Fruit fly (Drosophila melanogaster) Kc167 (cell line): ENCODE measurements around the gene CG9257.

Source experiments
- Myc ChIP-seq: fragments of >200 bp; optimal IDR thresholded peaks from 2 replicates; lab custom pipeline; 2017; ENCODE audit warnings: missing external identifiers
- Sin3A ChIP-seq: fragments of >200 bp; optimal IDR thresholded peaks from 2 replicates; lab custom pipeline; 2018; ENCODE audit warnings: missing external identifiers
- h ChIP-seq: fragments of >200 bp; optimal IDR thresholded peaks from 3 replicates; lab custom pipeline; 2018; ENCODE audit warnings: missing external identifiers
- insv ChIP-seq: fragments of >200 bp; optimal IDR thresholded peaks from 3 replicates; lab custom pipeline; 2018; ENCODE audit warnings: missing external identifiers
- psq ChIP-seq: fragments of >200 bp; optimal IDR thresholded peaks from 2 replicates; lab custom pipeline; 2017; ENCODE audit warnings: missing external identifiers
- ttk ChIP-seq: sonication (Bioruptor generic); optimal IDR thresholded peaks from 2 replicates; lab custom pipeline; 2017; ENCODE audit warnings: missing external identifiers

The CG9257 gene

DNA sequence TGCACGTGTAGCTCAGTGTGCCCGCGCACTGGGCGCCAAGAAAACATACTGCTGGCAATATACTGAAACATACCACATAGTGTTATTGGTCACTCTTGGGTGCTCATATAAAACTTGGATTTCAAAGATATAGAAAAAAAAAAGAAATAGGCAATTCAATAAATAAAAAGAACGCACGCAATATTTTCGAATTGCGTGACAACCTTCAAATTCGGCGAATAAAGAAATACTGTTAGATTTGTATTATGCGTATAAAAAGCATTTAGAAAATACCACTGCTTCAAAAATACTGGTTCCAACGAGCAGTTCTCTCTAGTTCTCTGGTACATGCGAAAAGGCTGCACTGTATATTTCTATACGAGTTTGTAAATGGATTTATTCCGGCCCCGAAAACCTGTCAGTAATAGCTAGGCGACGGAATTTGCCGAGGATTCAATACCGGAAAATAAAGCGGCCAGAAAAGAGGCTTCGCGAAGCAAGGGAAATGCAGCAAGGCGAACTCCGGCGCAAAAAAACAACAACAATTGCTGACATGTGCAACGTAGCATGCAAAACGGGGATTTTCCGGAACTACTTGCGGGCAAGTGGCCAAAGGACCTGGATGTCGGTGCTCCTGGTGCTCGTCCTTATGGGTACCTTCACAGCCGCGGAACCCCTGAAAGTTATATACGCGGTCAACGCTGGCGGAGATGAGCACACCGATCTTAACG is at the start of gene CG9257:
TSS of gene CG9257 (plus strand) at position 345 of the 710 bp plus-strand sequence.
- TF ChIP-seq ttk (lab: Kevin White, UChicago) (no peak), insv (lab: Kevin White, UChicago) (no peak), psq (lab: Kevin White, UChicago) (no peak), h (lab: Kevin White, UChicago) (no peak), Sin3A (lab: Kevin White, UChicago) (no peak), Myc (no peak)

DNA sequence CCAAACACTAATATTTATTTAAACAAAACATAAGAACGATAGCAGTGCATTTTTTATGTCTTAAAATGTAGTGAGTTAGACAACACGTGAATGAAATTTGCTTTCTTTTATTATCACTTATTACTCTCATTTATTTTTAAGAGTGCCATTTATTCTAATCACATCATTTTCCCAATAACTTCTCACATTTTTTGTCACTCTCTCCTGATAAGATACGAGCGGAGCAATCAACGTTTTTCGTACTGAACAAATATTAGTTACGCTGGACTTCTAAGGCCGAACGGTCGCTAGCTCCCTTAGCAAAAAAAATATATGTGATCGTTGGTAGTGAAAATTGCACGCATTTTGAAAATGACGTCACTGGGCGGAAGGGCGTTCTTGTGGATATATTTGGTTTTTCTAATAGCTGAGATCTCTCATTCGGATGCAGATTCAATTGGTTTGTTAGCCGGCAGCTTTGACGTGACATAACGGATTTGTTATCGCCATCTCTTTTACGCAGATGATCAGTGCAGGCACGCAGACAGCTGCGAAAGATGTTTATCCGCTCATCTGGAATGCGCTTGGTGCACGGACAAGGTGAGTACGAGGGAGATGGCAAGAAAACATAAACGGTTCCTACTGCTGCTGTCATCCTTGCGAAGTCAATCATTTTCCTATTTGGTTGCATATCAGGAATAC is 49.6 kb upstream of the CG9257 start, which contains the start of gene Itgbn:
TSS of gene Itgbn (plus strand) at position 251 of the 681 bp plus-strand sequence.
- TF ChIP-seq insv (lab: Kevin White, UChicago), result no peak
- no peak for TF ChIP-seq ttk (lab: Kevin White, UChicago)
- TF ChIP-seq h (lab: Kevin White, UChicago), result no peak
- TF ChIP-seq Myc, result no peak
- TF ChIP-seq psq (lab: Kevin White, UChicago), result no peak
- TF ChIP-seq Sin3A (lab: Kevin White, UChicago), result no peak

- no peak for TF ChIP-seq h (lab: Kevin White, UChicago)
- TF ChIP-seq ttk (lab: Kevin White, UChicago), result no peak
- no peak for TF ChIP-seq Sin3A (lab: Kevin White, UChicago)
- no peak for TF ChIP-seq psq (lab: Kevin White, UChicago)
- TF ChIP-seq Myc, result no peak
- no peak for TF ChIP-seq insv (lab: Kevin White, UChicago)
Observed at dm6 chr2L:21053623-21054022, 48.9 kb upstream of the CG9257 start.

DNA sequence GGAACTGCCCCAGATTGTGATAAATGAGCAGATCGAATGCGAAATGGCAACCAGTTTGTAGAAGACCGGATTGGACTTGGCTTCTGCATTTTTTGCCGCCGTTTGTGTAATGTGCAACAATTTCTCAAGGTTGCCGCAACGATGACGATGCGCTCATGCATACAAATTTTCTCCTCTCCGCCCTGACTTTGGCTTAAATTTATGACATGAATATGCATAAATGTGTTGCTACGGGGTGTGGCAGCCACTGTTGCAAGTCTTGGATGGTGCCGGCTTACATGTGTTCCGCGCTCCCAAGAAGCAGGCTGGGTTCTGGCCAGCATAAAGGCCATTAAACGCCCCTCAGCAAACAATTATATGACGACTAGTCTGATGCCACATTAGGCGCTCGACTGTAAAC is 41.0 kb upstream of the CG9257 start:
- TF ChIP-seq Myc (no peak), h (lab: Kevin White, UChicago) (no peak), ttk (lab: Kevin White, UChicago) (no peak), insv (lab: Kevin White, UChicago) (no peak), psq (lab: Kevin White, UChicago) (no peak), Sin3A (lab: Kevin White, UChicago) (no peak)

DNA sequence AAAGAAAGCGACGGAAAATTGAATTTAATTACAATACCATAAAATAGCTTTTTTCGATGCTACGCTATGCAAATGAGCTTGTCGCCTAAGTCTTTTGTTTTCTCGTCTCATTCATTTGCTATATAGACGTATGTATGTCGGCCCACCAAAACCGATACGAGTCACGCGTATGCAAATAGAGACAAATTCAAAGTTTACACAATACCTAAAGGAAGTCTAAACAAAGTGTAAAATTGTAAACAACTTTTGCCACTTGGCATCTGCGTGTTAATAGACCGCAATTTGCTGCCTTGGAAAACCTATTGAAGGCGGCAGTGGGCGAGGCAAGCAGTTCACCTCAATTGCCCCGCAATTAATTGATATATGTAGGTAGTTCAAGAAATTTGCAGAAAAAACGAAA is 39.9 kb upstream of the CG9257 start:
- TF ChIP-seq Myc, result no peak
- no peak for TF ChIP-seq h (lab: Kevin White, UChicago)
- TF ChIP-seq ttk (lab: Kevin White, UChicago), result no peak
- no peak for TF ChIP-seq psq (lab: Kevin White, UChicago)
- no peak for TF ChIP-seq insv (lab: Kevin White, UChicago)
- no peak for TF ChIP-seq Sin3A (lab: Kevin White, UChicago)

- TF ChIP-seq ttk (lab: Kevin White, UChicago) (no peak), psq (lab: Kevin White, UChicago) (no peak), Myc (no peak), insv (lab: Kevin White, UChicago) (no peak), h (lab: Kevin White, UChicago) (no peak), Sin3A (lab: Kevin White, UChicago) (no peak)
Observed at dm6 chr2L:21065889-21066288, 36.7 kb upstream of the CG9257 start.

dm6 chr2L:21067137-21067536 is 35.4 kb upstream of the CG9257 start:
- TF ChIP-seq Sin3A (lab: Kevin White, UChicago), result no peak
- no peak for TF ChIP-seq h (lab: Kevin White, UChicago)
- no peak for TF ChIP-seq insv (lab: Kevin White, UChicago)
- no peak for TF ChIP-seq Myc
- no peak for TF ChIP-seq ttk (lab: Kevin White, UChicago)
- no peak for TF ChIP-seq psq (lab: Kevin White, UChicago)

DNA sequence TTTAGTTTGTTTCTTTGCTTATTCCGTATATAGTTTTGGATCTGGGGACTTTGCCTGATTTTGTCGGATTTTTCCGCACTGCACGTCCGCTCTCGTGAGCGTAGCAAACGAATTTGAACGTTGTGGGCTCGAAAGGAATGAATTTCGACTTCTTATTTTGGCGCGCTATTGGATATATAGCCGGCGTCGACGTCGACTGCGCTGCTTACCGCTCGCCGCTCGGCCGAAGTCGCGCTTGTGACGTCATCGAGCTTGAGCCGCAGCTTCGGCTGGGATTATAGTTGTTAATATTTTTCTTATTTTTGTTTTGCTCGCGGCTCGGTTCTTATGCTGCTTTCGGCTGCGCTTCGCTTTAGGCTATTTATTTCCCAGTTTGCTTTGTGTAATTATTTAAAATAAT is 32.8 kb upstream of the CG9257 start:
- no peak for TF ChIP-seq h (lab: Kevin White, UChicago)
- no peak for TF ChIP-seq Myc
- no peak for TF ChIP-seq ttk (lab: Kevin White, UChicago)
- TF ChIP-seq insv (lab: Kevin White, UChicago), result no peak
- TF ChIP-seq psq (lab: Kevin White, UChicago), result no peak
- TF ChIP-seq Sin3A (lab: Kevin White, UChicago), result no peak

DNA sequence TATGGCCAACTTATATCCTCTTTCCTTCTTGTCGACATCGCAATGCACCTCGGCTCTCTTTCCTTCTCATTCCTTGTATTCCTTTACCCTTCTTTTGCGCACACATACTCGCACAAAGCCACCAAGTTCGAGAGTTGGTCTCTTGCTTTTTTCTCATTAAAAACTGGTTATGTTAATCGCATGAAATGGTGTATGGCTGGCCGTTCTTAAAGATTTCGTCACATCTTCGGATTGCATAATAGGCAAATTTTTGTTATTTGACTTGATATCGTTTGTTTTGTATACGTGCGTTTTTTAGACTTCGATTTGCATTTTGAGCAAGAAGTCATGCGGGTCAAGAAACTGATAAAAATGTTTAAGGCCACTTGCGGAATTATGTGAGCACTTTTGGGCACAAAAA is 31.7 kb upstream of the CG9257 start:
- TF ChIP-seq Myc, result no peak
- TF ChIP-seq Sin3A (lab: Kevin White, UChicago), result no peak
- no peak for TF ChIP-seq insv (lab: Kevin White, UChicago)
- TF ChIP-seq psq (lab: Kevin White, UChicago), result no peak
- TF ChIP-seq ttk (lab: Kevin White, UChicago), result no peak
- TF ChIP-seq h (lab: Kevin White, UChicago), result no peak

DNA sequence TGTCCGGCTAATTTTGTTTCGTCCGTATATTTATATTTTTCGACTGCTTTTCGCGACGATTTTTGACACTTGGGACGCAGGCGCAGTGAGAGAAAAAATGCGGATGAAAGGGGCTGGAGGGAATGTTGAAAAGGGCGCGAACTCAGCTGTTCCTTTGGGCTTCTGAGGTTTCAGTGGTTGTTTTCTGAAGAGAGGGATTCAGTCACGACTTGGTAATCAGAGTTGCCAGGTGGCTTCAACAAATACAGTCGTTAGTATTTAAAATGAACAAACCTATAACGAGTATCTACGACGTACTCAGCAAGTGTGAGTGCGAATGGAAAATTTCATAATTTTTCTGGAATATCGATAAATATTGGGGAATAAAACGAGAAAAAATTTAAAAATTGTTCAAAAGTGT is 31.1 kb upstream of the CG9257 start, which contains the start of gene CG9265:
TSS of gene CG9265 (minus strand) at position 68 of the 400 bp plus-strand sequence.
- no peak for TF ChIP-seq h (lab: Kevin White, UChicago)
- no peak for TF ChIP-seq Myc
- TF ChIP-seq Sin3A (lab: Kevin White, UChicago), result no peak
- no peak for TF ChIP-seq insv (lab: Kevin White, UChicago)
- TF ChIP-seq ttk (lab: Kevin White, UChicago), result no peak

- no peak for TF ChIP-seq insv (lab: Kevin White, UChicago)
- TF ChIP-seq Myc, result no peak
- TF ChIP-seq Sin3A (lab: Kevin White, UChicago), result no peak
- TF ChIP-seq psq (lab: Kevin White, UChicago), result no peak
- no peak for TF ChIP-seq ttk (lab: Kevin White, UChicago)
- TF ChIP-seq h (lab: Kevin White, UChicago), result no peak
Observed at dm6 chr2L:21072389-21072788, 30.2 kb upstream of the CG9257 start.
